Fruit fly (Drosophila melanogaster) whole organism, embryonic: ENCODE data around the gene CG16972.

Experiments used
- CG11696 ChIP-seq: fragments of 200-800 bp; sonication (Bioruptor generic); IDR thresholded peaks from 2 replicates; pipeline ENCODE4 v1.3.6; 2022; ENCODE audit warnings: missing biosample characterization, missing genetic modification characterization
- CG1647 ChIP-seq: fragments of 200-800 bp; sonication (Bioruptor generic); optimal IDR thresholded peaks from 3 replicates; lab custom pipeline; 2016; ENCODE audit warnings: missing biosample characterization, missing genetic modification characterization
- CG30020 ChIP-seq: fragments of 200-800 bp; optimal IDR thresholded peaks from 2 replicates; lab custom pipeline; 2019; ENCODE audit warnings: missing biosample characterization, mild to moderate bottlenecking, missing genetic modification characterization, moderate library complexity
- CG4424 ChIP-seq: fragments of 200-800 bp; sonication (Bioruptor generic); optimal IDR thresholded peaks from 3 replicates; lab custom pipeline; 2016; ENCODE audit warnings: missing biosample characterization, missing genetic modification characterization
- Camta ChIP-seq: fragments of 200-800 bp; sonication (Bioruptor generic); optimal IDR thresholded peaks from 2 replicates; lab custom pipeline; 2016; ENCODE audit warnings: missing biosample characterization, missing genetic modification characterization
- Neu2 ChIP-seq: fragments of 200-800 bp; sonication (Bioruptor generic); optimal IDR thresholded peaks from 3 replicates; lab custom pipeline; 2016; ENCODE audit warnings: missing biosample characterization, missing genetic modification characterization, borderline replicate concordance
- kni ChIP-seq: fragments of 200-800 bp; sonication (Bioruptor generic); optimal IDR thresholded peaks from 3 replicates; lab custom pipeline; 2017; ENCODE audit warnings: mild to moderate bottlenecking, missing biosample characterization, missing genetic modification reagents, missing genetic modification characterization
- nau ChIP-seq: fragments of 200-800 bp; sonication (Bioruptor generic); optimal IDR thresholded peaks from 3 replicates; lab custom pipeline; 2017; ENCODE audit warnings: missing biosample characterization, mild to moderate bottlenecking, missing genetic modification characterization, missing genetic modification reagents
- prd ChIP-seq, 3 experiments: fragments of >200 bp in 2 of 3; fragments of 200-800 bp in 1 of 3; sonication (Bioruptor generic) in 1 of 3; optimal IDR thresholded peaks in 2 of 3; IDR thresholded peaks in 1 of 3; 2 replicates in 2 of 3; 3 replicates in 1 of 3; pipeline versions ENCODE4 v1.3.6 to Lab custom; 2017 to 2022; ENCODE audit warnings: missing biosample characterization in 1 of 3, missing genetic modification characterization in 1 of 3
- ro ChIP-seq: fragments of 200-800 bp; sonication (Bioruptor generic); IDR thresholded peaks from 2 replicates; pipeline ENCODE4 v1.3.6; 2022; ENCODE audit warnings: missing biosample characterization, missing genetic modification characterization
- sim ChIP-seq: fragments of 200-800 bp; sonication (Bioruptor generic); IDR thresholded peaks from 2 replicates; pipeline ENCODE4 v1.3.6; 2022; ENCODE audit warnings: missing biosample characterization, missing genetic modification characterization
- ttk ChIP-seq: fragments of 200-800 bp; sonication (Bioruptor generic); IDR thresholded peaks from 2 replicates; pipeline ENCODE4 v2.1.2; 2022; ENCODE audit warnings: missing biosample characterization, missing genetic modification characterization

DNA sequence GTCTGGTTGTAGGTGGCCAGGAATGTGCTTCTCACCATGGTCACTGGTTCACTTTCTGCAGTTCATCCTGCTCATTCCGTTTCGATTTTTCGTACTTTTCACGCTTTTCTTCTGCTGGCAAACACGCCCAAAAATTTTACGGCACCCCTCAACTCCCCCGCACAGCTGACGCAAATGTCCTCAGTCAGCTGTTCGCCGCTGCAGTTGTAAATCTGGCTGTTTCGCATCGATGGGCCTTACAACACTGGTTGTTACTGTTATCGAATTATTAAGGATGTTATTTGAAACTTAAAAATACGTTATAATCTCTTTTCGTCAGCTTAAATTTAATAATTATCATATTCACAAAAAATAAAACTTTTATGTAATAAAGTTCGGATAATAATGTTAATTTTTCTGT, 20.7 kb downstream of the CG16972 start, which contains the start of gene Mgat3:
- TF ChIP-seq ro (GFP tag; lab: Robert Waterston, UW) (no peak), CG11696 (no peak), CG30020 (no peak), CG4424 (GFP tag; lab: Kevin White, UChicago) (no peak), Neu2 (GFP tag; lab: Kevin White, UChicago) (no peak), sim (GFP tag; lab: Robert Waterston, UW) (no peak), prd (optimal IDR thresholded peaks at IDR 0.05; lab: Kevin White, UChicago) (no peak), prd (GFP tag; IDR thresholded peaks at IDR 0.05; lab: Robert Waterston, UW) (no peak), Camta (GFP tag; lab: Kevin White, UChicago) (no peak), ttk (no peak), CG1647 (no peak), nau (GFP tag; lab: Kevin White, UChicago) (no peak), kni (GFP tag; lab: Kevin White, UChicago) (no peak)
